Fruit fly (Drosophila melanogaster): ENCODE data around the gene TfIIFalpha.

Gene TfIIFalpha

dm6 chr3R:6407544-6407943 is 27.3 kb downstream of the TfIIFalpha start:
- TF ChIP-seq Kr (GFP tag; optimal IDR thresholded peaks at IDR 0.05) = no peak
- TF ChIP-seq lov (optimal IDR thresholded peaks at IDR 0.05) = no peak
- TF ChIP-seq lov (GFP tag; IDR thresholded peaks at IDR 0.05) = no peak
- TF ChIP-seq exex (tag; optimal IDR thresholded peaks at IDR 0.05) = peak; percentile 4
- TF ChIP-seq CG17385 (GFP tag; optimal IDR thresholded peaks at IDR 0.05) = peak; percentile 34
- no peak for TF ChIP-seq Camta (GFP tag; optimal IDR thresholded peaks at IDR 0.05)
- no peak for TF ChIP-seq insv (GFP tag; optimal IDR thresholded peaks at IDR 0.05)
- TF ChIP-seq eve (GFP tag; optimal IDR thresholded peaks at IDR 0.05) = peak in 1 of 2 experiments; percentile 38
- no peak for TF ChIP-seq Dek (tag; optimal IDR thresholded peaks at IDR 0.05)
- TF ChIP-seq CG6689 (GFP tag; IDR thresholded peaks at IDR 0.05) = no peak
- TF ChIP-seq ash1 (GFP tag; optimal IDR thresholded peaks at IDR 0.05) = no peak
- no peak for TF ChIP-seq CG7745 (tag; optimal IDR thresholded peaks at IDR 0.05)
- no peak for TF ChIP-seq stc (GFP tag; IDR thresholded peaks at IDR 0.05)
- no peak for TF ChIP-seq Vsx1 (GFP tag; optimal IDR thresholded peaks at IDR 0.05)
- no peak for TF ChIP-seq HHEX (GFP tag; optimal IDR thresholded peaks at IDR 0.05)
- no peak for TF ChIP-seq Dref (GFP tag; IDR thresholded peaks at IDR 0.05)
- TF ChIP-seq onecut (GFP tag; IDR thresholded peaks at IDR 0.05) = 0 out of 2 replicates have a peak, but pooled peaks have one; percentile 27
- TF ChIP-seq CG31441 (GFP tag; IDR thresholded peaks at IDR 0.05) = no peak
- TF ChIP-seq cato (GFP tag; optimal IDR thresholded peaks at IDR 0.05; ENCODE audit: borderline replicate concordance) = no peak
- TF ChIP-seq D19A (tag; optimal IDR thresholded peaks at IDR 0.05) = no peak
- peak; percentile 3 for TF ChIP-seq CG15479 (GFP tag; optimal IDR thresholded peaks at IDR 0.05)
- TF ChIP-seq oc (tag; optimal IDR thresholded peaks at IDR 0.05) = no peak
- no peak for TF ChIP-seq Tbp (GFP tag; optimal IDR thresholded peaks at IDR 0.05)
- no peak for TF ChIP-seq CG11696 (GFP tag; IDR thresholded peaks at IDR 0.05)
- no peak for TF ChIP-seq prd (optimal IDR thresholded peaks at IDR 0.05)
- no peak for TF ChIP-seq prd (GFP tag; IDR thresholded peaks at IDR 0.05)
- TF ChIP-seq Trl (optimal IDR thresholded peaks at IDR 0.05) = peak; percentile 79 to 93
- TF ChIP-seq Trl (GFP tag; optimal IDR thresholded peaks at IDR 0.05) = no peak
- no peak for TF ChIP-seq btn (GFP tag; optimal IDR thresholded peaks at IDR 0.05)
- no peak for TF ChIP-seq Dfd (GFP tag; optimal IDR thresholded peaks at IDR 0.05)
- TF ChIP-seq CG17359 (tag; optimal IDR thresholded peaks at IDR 0.05) = no peak
- no peak for TF ChIP-seq tll (GFP tag; optimal IDR thresholded peaks at IDR 0.05)
- no peak for TF ChIP-seq CG10565 (GFP tag; optimal IDR thresholded peaks at IDR 0.05)
- no peak for TF ChIP-seq Meics (GFP tag; optimal IDR thresholded peaks at IDR 0.05)
- no peak for TF ChIP-seq nmo (GFP tag; optimal IDR thresholded peaks at IDR 0.05)
- TF ChIP-seq zfh1 (GFP tag; IDR thresholded peaks at IDR 0.05) = no peak
- TF ChIP-seq CG3163 (GFP tag; optimal IDR thresholded peaks at IDR 0.05) = peak; percentile 11
- no peak for TF ChIP-seq p53 (GFP tag; optimal IDR thresholded peaks at IDR 0.05)
- TF ChIP-seq CG42726 (GFP tag; IDR thresholded peaks at IDR 0.05; ENCODE audit: partially characterized antibody) = no peak
- TF ChIP-seq CG7556 (GFP tag; optimal IDR thresholded peaks at IDR 0.05) = no peak
- no peak for TF ChIP-seq luna (GFP tag; optimal IDR thresholded peaks at IDR 0.05)
- no peak for TF ChIP-seq ftz-f1 (GFP tag; optimal IDR thresholded peaks at IDR 0.05)
- no peak for TF ChIP-seq Awh (GFP tag; IDR thresholded peaks at IDR 0.05)
- TF ChIP-seq Atf-2 (GFP tag; optimal IDR thresholded peaks at IDR 0.05) = no peak

DNA sequence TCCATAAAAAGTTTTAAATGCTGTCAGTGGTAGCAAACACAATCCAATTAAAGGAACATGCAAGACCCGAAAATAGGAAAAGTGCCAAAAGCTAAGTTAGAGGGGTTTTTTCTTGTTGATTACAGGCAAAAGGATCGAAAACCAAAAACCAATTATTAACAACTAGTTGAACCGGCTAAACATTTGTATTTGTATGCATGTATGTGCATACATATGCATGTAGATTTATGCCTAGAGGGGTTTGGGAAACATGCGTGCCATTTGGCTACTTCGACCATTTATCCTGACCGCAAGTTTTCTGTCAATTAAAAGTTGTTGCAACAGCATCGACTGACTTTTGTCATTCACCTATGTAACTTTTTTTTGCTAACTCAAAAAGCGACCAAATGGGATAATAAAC is 28.2 kb downstream of the TfIIFalpha start:
- 0 out of 3 replicates have a peak, but pooled peaks have one; percentile 23 for TF ChIP-seq CG3726 (GFP tag; IDR thresholded peaks at IDR 0.05)
- peak; percentile 69 for TF ChIP-seq Ets65A (GFP tag)
- peak; percentile 50 for TF ChIP-seq sens (GFP tag)
- no peak for TF ChIP-seq emc (GFP tag; optimal IDR thresholded peaks at IDR 0.05)

Data from whole organism, embryonic.